Worm (Caenorhabditis elegans) whole organism, midembryonic: Measurements from ENCODE around the gene nhr-70.

Source experiments
- T22C8.4 ChIP-seq: fragments of 200-800 bp; sonication (Bioruptor generic); IDR thresholded peaks from 2 replicates; pipeline ENCODE4 v1.3.6; 2022; ENCODE audit warnings: missing genetic modification characterization, missing compliant biosample characterization
- cog-1 ChIP-seq: sonication (generic microtip); optimal IDR thresholded peaks from 2 replicates; lab custom pipeline; 2016; ENCODE audit warnings: missing genetic modification characterization, missing compliant biosample characterization
- flt-1 ChIP-seq: fragments of 200-800 bp; sonication (Bioruptor generic); IDR thresholded peaks from 2 replicates; pipeline ENCODE4 v1.3.6; 2022; ENCODE audit warnings: missing genetic modification characterization, missing compliant biosample characterization
- klf-2 ChIP-seq: fragments of 200-800 bp; sonication (Bioruptor generic); conservative IDR thresholded peaks from 2 replicates; pipeline ENCODE4 v1.3.6; 2022; ENCODE audit warnings: missing genetic modification reagents, missing genetic modification characterization, missing compliant biosample characterization
- med-1 ChIP-seq: sonication (generic microtip); optimal IDR thresholded peaks from 2 replicates; lab custom pipeline; 2017; ENCODE audit warnings: missing genetic modification characterization, mild to moderate bottlenecking, missing compliant biosample characterization, antibody characterized with exemption, missing genetic modification reagents; ENCODE audit not compliant: insufficient read depth
- ref-1 ChIP-seq: fragments of 200-800 bp; sonication (Bioruptor generic); conservative IDR thresholded peaks from 2 replicates; pipeline ENCODE4 v1.3.6; 2022; ENCODE audit warnings: missing genetic modification reagents, missing genetic modification characterization, missing compliant biosample characterization
- tab-1 ChIP-seq: fragments of 200-800 bp; sonication (Bioruptor generic); IDR thresholded peaks from 2 replicates; pipeline ENCODE4 v1.3.6; 2022; ENCODE audit warnings: missing genetic modification characterization, missing compliant biosample characterization
- ztf-23 ChIP-seq: fragments of 200-800 bp; sonication (Bioruptor generic); IDR thresholded peaks from 2 replicates; pipeline ENCODE4 v1.3.6; 2022; ENCODE audit warnings: missing genetic modification reagents, missing genetic modification characterization, missing compliant biosample characterization
- ztf-29 ChIP-seq: fragments of 200-800 bp; sonication (Bioruptor generic); IDR thresholded peaks from 2 replicates; pipeline ENCODE4 v1.3.6; 2022; ENCODE audit warnings: missing genetic modification reagents, missing genetic modification characterization, missing compliant biosample characterization

DNA sequence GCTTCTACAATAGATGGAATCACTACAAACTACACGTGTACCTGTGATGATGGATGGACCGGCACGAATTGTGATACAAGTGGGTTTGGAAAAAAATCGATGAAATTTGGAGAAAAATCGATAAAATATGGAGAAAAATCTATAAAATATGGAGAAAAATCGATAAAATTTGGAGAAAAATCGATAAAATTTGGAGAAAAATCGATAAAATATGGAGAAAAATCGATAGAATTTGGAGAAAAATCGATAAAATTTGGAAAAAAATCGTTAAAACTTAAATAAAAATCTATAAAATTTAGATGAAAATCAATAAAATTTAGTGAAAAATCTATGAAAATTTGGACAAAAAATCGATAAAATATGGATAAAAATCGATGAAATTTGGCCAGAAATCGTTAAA lies 27.9 kb downstream of the nhr-70 start:
- TF ChIP-seq tab-1 = no peak
- no peak for TF ChIP-seq flt-1 (GFP tag; lab: Robert Waterston, UW)
- no peak for TF ChIP-seq med-1 (GFP tag; lab: Kevin White, UChicago)
- TF ChIP-seq ref-1 (GFP tag; lab: Robert Waterston, UW) = no peak
- no peak for TF ChIP-seq ztf-29 (GFP tag; lab: Robert Waterston, UW)
- TF ChIP-seq T22C8.4 (GFP tag; lab: Robert Waterston, UW) = peak; percentile 74
- TF ChIP-seq cog-1 (tag; lab: Kevin White, UChicago) = no peak
- TF ChIP-seq ztf-23 = no peak
- TF ChIP-seq klf-2 (GFP tag; lab: Robert Waterston, UW) = no peak
